Fruit fly (Drosophila melanogaster) whole organism, embryonic: ENCODE results near the gene Ocrl.

Experiments used
- Atf3 ChIP-seq: fragments of 200-800 bp; sonication (Bioruptor generic); optimal IDR thresholded peaks from 3 replicates; lab custom pipeline; 2016; ENCODE audit warnings: missing biosample characterization, missing genetic modification characterization
- Atf6 ChIP-seq: fragments of 200-800 bp; sonication (Bioruptor generic); IDR thresholded peaks from 2 replicates; pipeline ENCODE4 v1.3.6; 2022; ENCODE audit warnings: missing biosample characterization, missing genetic modification characterization
- Bteb2 ChIP-seq: fragments of 200-800 bp; sonication (Bioruptor generic); optimal IDR thresholded peaks from 2 replicates; lab custom pipeline; 2016; ENCODE audit warnings: missing biosample characterization, missing genetic modification characterization
- CG10209 ChIP-seq: fragments of 200-800 bp; sonication (Bioruptor generic); optimal IDR thresholded peaks from 3 replicates; lab custom pipeline; 2017; ENCODE audit warnings: missing biosample characterization, mild to moderate bottlenecking, missing genetic modification characterization, missing genetic modification reagents
- CG10462 ChIP-seq: fragments of 200-800 bp; sonication (Bioruptor generic); optimal IDR thresholded peaks from 2 replicates; lab custom pipeline; 2016; ENCODE audit warnings: missing biosample characterization, missing genetic modification characterization
- CG10565 ChIP-seq: fragments of 200-800 bp; sonication (Bioruptor generic); optimal IDR thresholded peaks from 3 replicates; lab custom pipeline; 2016; ENCODE audit warnings: missing biosample characterization, mild to moderate bottlenecking, missing genetic modification characterization
- CG1233 ChIP-seq: fragments of 200-800 bp; sonication (Bioruptor generic); optimal IDR thresholded peaks from 4 replicates; lab custom pipeline; 2018; ENCODE audit warnings: missing biosample characterization, mild to moderate bottlenecking, missing genetic modification characterization
- CG12769 ChIP-seq: fragments of 200-800 bp; sonication (Bioruptor generic); optimal IDR thresholded peaks from 2 replicates; lab custom pipeline; 2019; ENCODE audit warnings: missing biosample characterization, mild to moderate bottlenecking, missing genetic modification characterization, moderate library complexity
- CG12942 ChIP-seq: fragments of 200-800 bp; sonication (Bioruptor generic); optimal IDR thresholded peaks from 3 replicates; lab custom pipeline; 2016; ENCODE audit warnings: missing biosample characterization, missing genetic modification characterization
- CG13296 ChIP-seq: fragments of 200-800 bp; sonication (Bioruptor generic); optimal IDR thresholded peaks from 3 replicates; lab custom pipeline; 2018; ENCODE audit warnings: missing biosample characterization, mild to moderate bottlenecking, missing genetic modification characterization
- CG14860 ChIP-seq: fragments of 200-800 bp; sonication (Bioruptor generic); IDR thresholded peaks from 3 replicates; pipeline ENCODE4 v1.3.6; 2022; ENCODE audit warnings: missing biosample characterization, missing genetic modification characterization; ENCODE audit not compliant: partially characterized antibody
- CG15696 ChIP-seq: fragments of 200-800 bp; sonication (Bioruptor generic); optimal IDR thresholded peaks from 2 replicates; lab custom pipeline; 2019; ENCODE audit warnings: missing biosample characterization, mild to moderate bottlenecking, missing genetic modification characterization, moderate library complexity
- CG1602 ChIP-seq: fragments of 200-800 bp; sonication (Bioruptor generic); optimal IDR thresholded peaks from 3 replicates; lab custom pipeline; 2016; ENCODE audit warnings: missing biosample characterization, missing genetic modification characterization
- CG1603 ChIP-seq: fragments of 200-800 bp; sonication (Bioruptor generic); optimal IDR thresholded peaks from 2 replicates; lab custom pipeline; 2019; ENCODE audit warnings: missing biosample characterization, mild to moderate bottlenecking, missing genetic modification characterization, moderate library complexity
- CG17612 ChIP-seq: fragments of 200-800 bp; sonication (Bioruptor generic); IDR thresholded peaks from 2 replicates; pipeline ENCODE4 v1.3.6; 2022; ENCODE audit warnings: missing biosample characterization, missing genetic modification characterization
- CG2129 ChIP-seq: fragments of 200-800 bp; sonication (Bioruptor generic); IDR thresholded peaks from 2 replicates; pipeline ENCODE4 v1.3.6; 2022; ENCODE audit warnings: missing biosample characterization, missing genetic modification characterization; ENCODE audit not compliant: partially characterized antibody
- CG2889 ChIP-seq: fragments of 200-800 bp; sonication (Bioruptor generic); IDR thresholded peaks from 3 replicates; pipeline ENCODE4 v1.3.6; 2022; ENCODE audit warnings: missing biosample characterization, missing genetic modification characterization
- CG31441 ChIP-seq: fragments of 200-800 bp; sonication (Bioruptor generic); IDR thresholded peaks from 2 replicates; pipeline ENCODE4 v1.3.6; 2022; ENCODE audit warnings: missing biosample characterization, missing genetic modification characterization
- CG32772 ChIP-seq: fragments of 200-800 bp; sonication (Bioruptor generic); IDR thresholded peaks from 2 replicates; pipeline ENCODE4 v1.3.6; 2022; ENCODE audit warnings: missing biosample characterization, missing genetic modification characterization
- CG3407 ChIP-seq: fragments of 200-800 bp; sonication (Bioruptor generic); optimal IDR thresholded peaks from 2 replicates; lab custom pipeline; 2018; ENCODE audit warnings: missing biosample characterization, mild to moderate bottlenecking, missing genetic modification characterization
- CG34224 ChIP-seq: fragments of 200-800 bp; sonication (Bioruptor generic); IDR thresholded peaks from 3 replicates; pipeline ENCODE4 v1.3.6; 2022; ENCODE audit warnings: missing biosample characterization, missing genetic modification characterization; ENCODE audit not compliant: partially characterized antibody
- CG4328 ChIP-seq: fragments of 200-800 bp; sonication (Bioruptor generic); optimal IDR thresholded peaks from 3 replicates; lab custom pipeline; 2017; ENCODE audit warnings: missing biosample characterization, missing genetic modification reagents, missing genetic modification characterization
- CG4360 ChIP-seq: fragments of 200-800 bp; sonication (Bioruptor generic); IDR thresholded peaks from 2 replicates; pipeline ENCODE4 v1.3.6; 2022; ENCODE audit warnings: missing biosample characterization, missing genetic modification characterization
- CG8388 ChIP-seq: fragments of 200-800 bp; sonication (Bioruptor generic); optimal IDR thresholded peaks from 2 replicates; lab custom pipeline; 2019; ENCODE audit warnings: missing biosample characterization, mild to moderate bottlenecking, missing genetic modification characterization, moderate library complexity
- CG8478 ChIP-seq: fragments of >200 bp; optimal IDR thresholded peaks from 2 replicates; lab custom pipeline; 2018
- CG9817 ChIP-seq: fragments of 200-800 bp; sonication (Bioruptor generic); optimal IDR thresholded peaks from 2 replicates; lab custom pipeline; 2018; ENCODE audit warnings: missing biosample characterization, mild to moderate bottlenecking, missing genetic modification characterization, moderate library complexity
- Dll ChIP-seq: fragments of 200-800 bp; sonication (Bioruptor generic); IDR thresholded peaks from 4 replicates; pipeline ENCODE4 v1.3.6; 2022; ENCODE audit warnings: missing biosample characterization, missing genetic modification characterization; ENCODE audit not compliant: partially characterized antibody
- E2f2 ChIP-seq: fragments of 200-800 bp; sonication (Bioruptor generic); IDR thresholded peaks from 2 replicates; pipeline ENCODE4 v1.3.6; 2022; ENCODE audit warnings: missing biosample characterization, missing genetic modification characterization
- Hsf ChIP-seq: fragments of 200-800 bp; sonication (Bioruptor generic); optimal IDR thresholded peaks from 3 replicates; lab custom pipeline; 2016; ENCODE audit warnings: missing biosample characterization, missing genetic modification characterization
- Jarid2 ChIP-seq: fragments of 200-800 bp; sonication (Bioruptor generic); optimal IDR thresholded peaks from 3 replicates; lab custom pipeline; 2017; ENCODE audit warnings: mild to moderate bottlenecking, missing biosample characterization, missing genetic modification reagents, missing genetic modification characterization
- MBD-R2 ChIP-seq: fragments of 200-800 bp; sonication (Bioruptor generic); IDR thresholded peaks from 2 replicates; pipeline ENCODE4 v1.3.6; 2022; ENCODE audit warnings: missing biosample characterization, missing genetic modification characterization
- NK7.1 ChIP-seq: fragments of 200-800 bp; sonication (Bioruptor generic); optimal IDR thresholded peaks from 3 replicates; lab custom pipeline; 2016; ENCODE audit warnings: missing biosample characterization, missing genetic modification characterization
- Nf-YA ChIP-seq: fragments of 200-800 bp; sonication (Bioruptor generic); IDR thresholded peaks from 2 replicates; pipeline ENCODE4 v1.3.6; 2022; ENCODE audit warnings: missing biosample characterization, missing genetic modification characterization
- Nf-YB ChIP-seq: fragments of 200-800 bp; sonication (Bioruptor generic); optimal IDR thresholded peaks from 3 replicates; lab custom pipeline; 2019; ENCODE audit warnings: missing biosample characterization, mild to moderate bottlenecking, missing genetic modification characterization, moderate library complexity
- Optix ChIP-seq: fragments of 200-800 bp; sonication (Bioruptor generic); IDR thresholded peaks from 3 replicates; pipeline ENCODE4 v1.3.6; 2022; ENCODE audit warnings: missing biosample characterization, missing genetic modification characterization
- Pdp1 ChIP-seq, 2 experiments: fragments of 200-800 bp; sonication (Bioruptor generic); optimal IDR thresholded peaks; 3 replicates each; lab custom pipeline; 2016; ENCODE audit warnings: missing biosample characterization in 2 of 2, missing genetic modification characterization in 2 of 2, mild to moderate bottlenecking in 1 of 2, moderate library complexity in 1 of 2
- Sin3A ChIP-seq: fragments of >200 bp; optimal IDR thresholded peaks from 2 replicates; lab custom pipeline; 2018
- ac ChIP-seq: fragments of 200-800 bp; sonication (Bioruptor generic); optimal IDR thresholded peaks from 3 replicates; lab custom pipeline; 2017; ENCODE audit warnings: missing biosample characterization, mild to moderate bottlenecking, missing genetic modification characterization
- dan ChIP-seq: fragments of 200-800 bp; sonication (Bioruptor generic); IDR thresholded peaks from 2 replicates; pipeline ENCODE4 v1.3.6; 2022; ENCODE audit warnings: missing biosample characterization, missing genetic modification characterization
- dpn ChIP-seq, 2 experiments: fragments of 200-800 bp; sonication (Bioruptor generic); optimal IDR thresholded peaks; 3 replicates each; lab custom pipeline; 2016; ENCODE audit warnings: missing biosample characterization in 2 of 2, missing genetic modification characterization in 2 of 2
- ewg ChIP-seq: fragments of 200-800 bp; sonication (Bioruptor generic); optimal IDR thresholded peaks from 3 replicates; lab custom pipeline; 2017; ENCODE audit warnings: mild to moderate bottlenecking, missing biosample characterization, missing genetic modification reagents, missing genetic modification characterization
- jumu ChIP-seq: fragments of 200-800 bp; sonication (Bioruptor generic); optimal IDR thresholded peaks from 3 replicates; lab custom pipeline; 2016; ENCODE audit warnings: missing biosample characterization, missing genetic modification characterization
- kni ChIP-seq: fragments of 200-800 bp; sonication (Bioruptor generic); optimal IDR thresholded peaks from 3 replicates; lab custom pipeline; 2017; ENCODE audit warnings: mild to moderate bottlenecking, missing biosample characterization, missing genetic modification reagents, missing genetic modification characterization
- oc ChIP-seq: fragments of 200-800 bp; sonication (Bioruptor generic); optimal IDR thresholded peaks from 2 replicates; lab custom pipeline; 2018; ENCODE audit warnings: missing biosample characterization, mild to moderate bottlenecking, missing genetic modification characterization, moderate library complexity
- pzg ChIP-seq: fragments of 200-800 bp; sonication (Bioruptor generic); optimal IDR thresholded peaks from 3 replicates; lab custom pipeline; 2018; ENCODE audit warnings: missing biosample characterization, mild to moderate bottlenecking, missing genetic modification characterization, moderate library complexity
- salm ChIP-seq: fragments of 200-800 bp; sonication (Bioruptor generic); optimal IDR thresholded peaks from 2 replicates; lab custom pipeline; 2018; ENCODE audit warnings: missing biosample characterization, mild to moderate bottlenecking, missing genetic modification characterization
- shn ChIP-seq: fragments of 200-800 bp; sonication (Bioruptor generic); optimal IDR thresholded peaks from 3 replicates; lab custom pipeline; 2016; ENCODE audit warnings: missing biosample characterization, missing genetic modification characterization
- trem ChIP-seq: fragments of 200-800 bp; optimal IDR thresholded peaks from 3 replicates; lab custom pipeline; 2019; ENCODE audit warnings: missing biosample characterization, mild to moderate bottlenecking, missing genetic modification characterization, moderate library complexity
- vnd ChIP-seq: fragments of 200-800 bp; sonication (Bioruptor generic); IDR thresholded peaks from 3 replicates; pipeline ENCODE4 v1.3.6; 2022; ENCODE audit warnings: missing biosample characterization, missing genetic modification characterization; ENCODE audit not compliant: partially characterized antibody
- wdn ChIP-seq: fragments of 200-800 bp; sonication (Bioruptor generic); IDR thresholded peaks from 2 replicates; pipeline ENCODE4 v1.3.6; 2022; ENCODE audit warnings: missing biosample characterization, missing genetic modification characterization
- zfh1 ChIP-seq: fragments of 200-800 bp; sonication (Bioruptor generic); IDR thresholded peaks from 3 replicates; pipeline ENCODE4 v1.3.6; 2022; ENCODE audit warnings: missing biosample characterization, missing genetic modification characterization

Ocrl gene

DNA sequence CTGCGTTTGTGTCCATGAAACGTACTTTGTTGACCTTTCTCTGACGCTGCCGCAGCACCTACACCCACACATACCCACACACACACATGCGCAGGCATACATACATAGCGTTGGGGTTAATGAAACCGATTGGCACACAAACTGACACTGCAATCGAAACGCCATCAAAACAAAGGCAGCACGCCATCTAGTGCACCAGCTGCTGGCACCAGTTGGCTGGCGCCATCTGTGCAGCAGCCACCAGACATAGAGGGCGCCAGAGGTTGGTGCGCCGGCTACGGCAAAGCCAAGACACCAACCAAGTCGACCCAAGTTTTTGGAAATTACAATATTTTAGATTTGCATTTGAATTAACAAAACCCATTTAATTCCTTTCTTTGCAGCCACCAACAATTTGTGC is 30.1 kb downstream of the Ocrl start (continued):
- TF ChIP-seq CG15696 (tag; lab: Kevin White, UChicago) (peak; percentile 83), Nf-YB (GFP tag; lab: Kevin White, UChicago) (no peak), CG2889 (GFP tag; lab: Robert Waterston, UW) (no peak), ac (GFP tag; lab: Kevin White, UChicago) (no peak), CG2129 (GFP tag; lab: Robert Waterston, UW) (no peak), CG12942 (GFP tag; lab: Kevin White, UChicago) (peak; percentile 56), Nf-YA (GFP tag; lab: Robert Waterston, UW) (no peak), CG4360 (no peak), CG1602 (GFP tag; lab: Kevin White, UChicago) (peak; percentile 50), CG34224 (GFP tag; lab: Robert Waterston, UW) (0 out of 3 replicates have a peak, but pooled peaks have one; percentile 7), kni (GFP tag; lab: Kevin White, UChicago) (no peak), CG13296 (GFP tag; lab: Kevin White, UChicago) (no peak), oc (tag; lab: Kevin White, UChicago) (no peak), jumu (GFP tag; lab: Kevin White, UChicago) (peak; percentile 86), CG10462 (GFP tag; lab: Kevin White, UChicago) (no peak), Jarid2 (GFP tag; lab: Kevin White, UChicago) (peak; percentile 47), CG1603 (tag; lab: Kevin White, UChicago) (peak; percentile 72), Atf6 (no peak), CG14860 (GFP tag; lab: Robert Waterston, UW) (no peak), Hsf (GFP tag; lab: Kevin White, UChicago) (peak; percentile 78), CG10565 (no peak), pzg (GFP tag; lab: Kevin White, UChicago) (peak; percentile 37), trem (tag; lab: Kevin White, UChicago) (peak; percentile 59), NK7.1 (no peak), salm (no peak), zfh1 (GFP tag; lab: Robert Waterston, UW) (peak; percentile 86), CG3407 (GFP tag; lab: Kevin White, UChicago) (no peak), CG10209 (GFP tag; lab: Kevin White, UChicago) (peak; percentile 50), dpn (GFP tag; optimal IDR thresholded peaks at IDR 0.05; lab: Kevin White, UChicago) (peak; percentile 83 to 84), dan (GFP tag; lab: Robert Waterston, UW) (0 out of 2 replicates have a peak, but pooled peaks have one; percentile 31), CG17612 (GFP tag; lab: Robert Waterston, UW) (no peak; the same call in 1 of the 2 replicates), wdn (no peak), Atf3 (GFP tag; lab: Kevin White, UChicago) (peak; percentile 39), E2f2 (0 out of 2 replicates have a peak, but pooled peaks have one; percentile 12), Dll (GFP tag; lab: Robert Waterston, UW) (no peak), CG9817 (tag; lab: Kevin White, UChicago) (peak; percentile 65), shn (GFP tag; lab: Kevin White, UChicago) (peak; percentile 67), CG1233 (GFP tag; lab: Kevin White, UChicago) (no peak), CG8478 (lab: Kevin White, UChicago) (peak; percentile 93), ewg (peak; percentile 55), CG12769 (tag; lab: Kevin White, UChicago) (peak; percentile 68), CG8388 (GFP tag; lab: Kevin White, UChicago) (no peak), Optix (peak; percentile 46; the same call in 1 of the 3 replicates), CG32772 (GFP tag; lab: Robert Waterston, UW) (peak; percentile 79), vnd (GFP tag; lab: Robert Waterston, UW) (no peak), CG31441 (no peak), Sin3A (no peak), Bteb2 (GFP tag; lab: Kevin White, UChicago) (no peak), CG4328 (peak; percentile 32), Pdp1 (GFP tag; optimal IDR thresholded peaks at IDR 0.05; lab: Kevin White, UChicago) (peak; percentile 73 to 74), MBD-R2 (GFP tag; lab: Robert Waterston, UW) (0 out of 2 replicates have a peak, but pooled peaks have one; percentile 28)
